Fruit fly (Drosophila melanogaster) whole organism, embryonic: ENCODE results near the gene CG13373.

ENCODE experiments used
- Awh ChIP-seq: fragments of 200-800 bp; sonication (Bioruptor generic); IDR thresholded peaks from 2 replicates; pipeline ENCODE4, ENCODE4 v1.3.6; 2022; ENCODE audit warnings: missing biosample characterization, missing genetic modification characterization
- CG10209 ChIP-seq: fragments of 200-800 bp; sonication (Bioruptor generic); optimal IDR thresholded peaks from 3 replicates; lab custom pipeline; 2017; ENCODE audit warnings: missing biosample characterization, mild to moderate bottlenecking, missing genetic modification characterization, missing genetic modification reagents
- CG10543 ChIP-seq: fragments of 200-800 bp; sonication (Bioruptor generic); optimal IDR thresholded peaks from 3 replicates; lab custom pipeline; 2017; ENCODE audit warnings: missing biosample characterization, mild to moderate bottlenecking, missing genetic modification characterization, moderate library complexity
- CG13894 ChIP-seq: fragments of 200-800 bp; sonication (Bioruptor generic); optimal IDR thresholded peaks from 3 replicates; lab custom pipeline; 2018; ENCODE audit warnings: missing biosample characterization, mild to moderate bottlenecking, missing genetic modification characterization, moderate library complexity
- CG1602 ChIP-seq: fragments of 200-800 bp; sonication (Bioruptor generic); optimal IDR thresholded peaks from 3 replicates; lab custom pipeline; 2016; ENCODE audit warnings: missing biosample characterization, missing genetic modification characterization
- CG16863 ChIP-seq: fragments of 200-800 bp; sonication (Bioruptor generic); optimal IDR thresholded peaks from 3 replicates; lab custom pipeline; 2016; ENCODE audit warnings: missing biosample characterization, missing genetic modification characterization
- CG17829 ChIP-seq: fragments of 200-800 bp; optimal IDR thresholded peaks from 2 replicates; lab custom pipeline; 2019; ENCODE audit warnings: missing biosample characterization, mild to moderate bottlenecking, missing genetic modification characterization, moderate library complexity
- CG30403 ChIP-seq: fragments of 200-800 bp; sonication (Bioruptor generic); optimal IDR thresholded peaks from 3 replicates; lab custom pipeline; 2016; ENCODE audit warnings: missing biosample characterization, missing genetic modification characterization
- CG32767 ChIP-seq: fragments of 200-800 bp; sonication (Bioruptor generic); IDR thresholded peaks from 2 replicates; pipeline ENCODE4 v1.3.6; 2022; ENCODE audit warnings: missing biosample characterization, missing genetic modification characterization
- CG33557 ChIP-seq: fragments of 200-800 bp; sonication (Bioruptor generic); optimal IDR thresholded peaks from 2 replicates; lab custom pipeline; 2019; ENCODE audit warnings: missing biosample characterization, mild to moderate bottlenecking, missing genetic modification characterization, moderate library complexity
- CG34376 ChIP-seq: fragments of 200-800 bp; sonication (Bioruptor generic); optimal IDR thresholded peaks from 2 replicates; lab custom pipeline; 2018; ENCODE audit warnings: missing biosample characterization, mild to moderate bottlenecking, missing genetic modification characterization
- CG3847 ChIP-seq: fragments of 200-800 bp; sonication (Bioruptor generic); IDR thresholded peaks from 2 replicates; pipeline ENCODE4 v1.3.6; 2022; ENCODE audit warnings: missing biosample characterization, missing genetic modification characterization
- CG6254 ChIP-seq: fragments of 200-800 bp; sonication (Bioruptor generic); optimal IDR thresholded peaks from 3 replicates; lab custom pipeline; 2017; ENCODE audit warnings: mild to moderate bottlenecking, missing biosample characterization, missing genetic modification reagents, missing genetic modification characterization
- CG6683 ChIP-seq: fragments of 200-800 bp; sonication (Bioruptor generic); optimal IDR thresholded peaks from 2 replicates; lab custom pipeline; 2017; ENCODE audit warnings: missing biosample characterization, mild to moderate bottlenecking, missing genetic modification characterization, missing genetic modification reagents
- CG8765 ChIP-seq: fragments of 200-800 bp; sonication (Bioruptor generic); IDR thresholded peaks from 2 replicates; pipeline ENCODE4 v1.3.6; 2022; ENCODE audit warnings: missing biosample characterization, missing genetic modification characterization
- CkIIα-i1 ChIP-seq: fragments of 200-800 bp; sonication (Bioruptor generic); IDR thresholded peaks from 2 replicates; pipeline ENCODE4 v1.3.6; 2022; ENCODE audit warnings: missing biosample characterization, missing genetic modification characterization
- Drgx ChIP-seq: fragments of 200-800 bp; sonication (Bioruptor generic); IDR thresholded peaks from 2 replicates; pipeline ENCODE4 v1.3.6; 2022; ENCODE audit warnings: missing biosample characterization, missing genetic modification characterization
- Eip74EF ChIP-seq, 2 experiments: fragments of 200-800 bp in 1 of 2; fragments of >200 bp in 1 of 2; sonication (Bioruptor generic) in 1 of 2; optimal IDR thresholded peaks; 2 replicates each; lab custom pipeline; 2017 to 2019; ENCODE audit warnings: missing biosample characterization in 2 of 2, missing genetic modification characterization in 2 of 2, mild to moderate bottlenecking in 1 of 2, moderate library complexity in 1 of 2
- H15 ChIP-seq: fragments of 200-800 bp; sonication (Bioruptor generic); IDR thresholded peaks from 3 replicates; pipeline ENCODE4 v1.3.6; 2022; ENCODE audit warnings: missing biosample characterization, missing genetic modification characterization
- Kr ChIP-seq: fragments of 200-800 bp; sonication (Bioruptor generic); optimal IDR thresholded peaks from 2 replicates; lab custom pipeline; 2017; ENCODE audit warnings: missing biosample characterization, mild to moderate bottlenecking, missing genetic modification characterization
- MTF-1 ChIP-seq: fragments of 200-800 bp; sonication (Bioruptor generic); optimal IDR thresholded peaks from 2 replicates; lab custom pipeline; 2018; ENCODE audit warnings: missing biosample characterization, mild to moderate bottlenecking, missing genetic modification characterization, borderline replicate concordance
- Mrtf ChIP-seq: fragments of 200-800 bp; sonication (Bioruptor generic); IDR thresholded peaks from 3 replicates; pipeline ENCODE4 v1.3.6; 2022; ENCODE audit warnings: missing biosample characterization, missing genetic modification characterization
- Pdp1 ChIP-seq, 2 experiments: fragments of 200-800 bp; sonication (Bioruptor generic); optimal IDR thresholded peaks; 3 replicates each; lab custom pipeline; 2016; ENCODE audit warnings: missing biosample characterization in 2 of 2, missing genetic modification characterization in 2 of 2, mild to moderate bottlenecking in 1 of 2, moderate library complexity in 1 of 2
- Spps ChIP-seq: fragments of 200-800 bp; sonication (Bioruptor generic); optimal IDR thresholded peaks from 2 replicates; lab custom pipeline; 2018; ENCODE audit warnings: missing biosample characterization, mild to moderate bottlenecking, missing genetic modification characterization
- aop ChIP-seq: fragments of 200-800 bp; sonication (Bioruptor generic); IDR thresholded peaks from 2 replicates; pipeline ENCODE4 v1.3.6; 2022; ENCODE audit warnings: missing biosample characterization, missing genetic modification characterization
- ftz-f1 ChIP-seq: fragments of 200-800 bp; sonication (Bioruptor generic); optimal IDR thresholded peaks from 2 replicates; lab custom pipeline; 2016; ENCODE audit warnings: missing biosample characterization, missing genetic modification characterization
- grau ChIP-seq: fragments of 200-800 bp; optimal IDR thresholded peaks from 3 replicates; lab custom pipeline; 2019; ENCODE audit warnings: missing biosample characterization, mild to moderate bottlenecking, missing genetic modification characterization, moderate library complexity
- insv ChIP-seq, 2 experiments: fragments of 200-800 bp; sonication (Bioruptor generic); optimal IDR thresholded peaks; 3 replicates each; lab custom pipeline; 2016 to 2018; ENCODE audit warnings: missing biosample characterization in 2 of 2, missing genetic modification characterization in 2 of 2
- lilli ChIP-seq: fragments of 200-800 bp; sonication (Bioruptor generic); optimal IDR thresholded peaks from 3 replicates; lab custom pipeline; 2016; ENCODE audit warnings: missing biosample characterization, missing genetic modification characterization
- onecut ChIP-seq: fragments of 200-800 bp; sonication (Bioruptor generic); IDR thresholded peaks from 2 replicates; pipeline ENCODE4 v1.3.6; 2022; ENCODE audit warnings: missing biosample characterization, missing genetic modification characterization
- otp ChIP-seq: fragments of 200-800 bp; sonication (Bioruptor generic); IDR thresholded peaks from 3 replicates; pipeline ENCODE4, ENCODE4 v1.3.6; 2022; ENCODE audit warnings: missing biosample characterization, missing genetic modification characterization
- pan ChIP-seq, 4 experiments: fragments of >200 bp in 3 of 4; fragments of 200-800 bp in 1 of 4; sonication (Bioruptor generic) in 1 of 4; optimal IDR thresholded peaks in 3 of 4; IDR thresholded peaks in 1 of 4; 2 replicates each; pipeline versions ENCODE4 v1.3.6 to Lab custom; 2017 to 2022; ENCODE audit warnings: missing biosample characterization in 2 of 4, missing genetic modification characterization in 2 of 4, mixed read lengths in 1 of 4
- pum ChIP-seq: fragments of 200-800 bp; sonication (Bioruptor generic); optimal IDR thresholded peaks from 2 replicates; lab custom pipeline; 2016; ENCODE audit warnings: missing biosample characterization, missing genetic modification characterization
- sens-2 ChIP-seq: fragments of 200-800 bp; sonication (Bioruptor generic); IDR thresholded peaks from 2 replicates; pipeline ENCODE4 v1.3.6; 2022; ENCODE audit warnings: missing biosample characterization, missing genetic modification characterization
- sqz ChIP-seq: fragments of 200-800 bp; sonication (Bioruptor generic); optimal IDR thresholded peaks from 3 replicates; lab custom pipeline; 2018; ENCODE audit warnings: missing biosample characterization, mild to moderate bottlenecking, missing genetic modification characterization
- sug ChIP-seq: fragments of 200-800 bp; optimal IDR thresholded peaks from 2 replicates; lab custom pipeline; 2019; ENCODE audit warnings: missing biosample characterization, mild to moderate bottlenecking, missing genetic modification characterization, moderate library complexity
- trh ChIP-seq: fragments of 200-800 bp; sonication (Bioruptor generic); optimal IDR thresholded peaks from 2 replicates; lab custom pipeline; 2016; ENCODE audit warnings: missing biosample characterization, missing genetic modification characterization
- unc-4 ChIP-seq: fragments of 200-800 bp; sonication (Bioruptor generic); IDR thresholded peaks from 2 replicates; pipeline ENCODE4 v1.3.6; 2022; ENCODE audit warnings: missing biosample characterization, missing genetic modification characterization; ENCODE audit not compliant: partially characterized antibody

The CG13373 gene

dm6 chrX:499589-500041, 22.8 kb downstream of the CG13373 start (continued):
- TF ChIP-seq MTF-1 (GFP tag; lab: Kevin White, UChicago) (peak; percentile 61), otp (GFP tag; lab: Robert Waterston, UW) (peak; percentile 78), unc-4 (GFP tag; lab: Robert Waterston, UW) (no peak), CG6254 (GFP tag; lab: Kevin White, UChicago) (peak; percentile 9), CG33557 (GFP tag; lab: Kevin White, UChicago) (peak; percentile 34), aop (GFP tag; lab: Robert Waterston, UW) (no peak), Eip74EF (GFP tag; optimal IDR thresholded peaks at IDR 0.05; lab: Kevin White, UChicago) (peak in 1 of 2 experiments; percentile 84), Awh (GFP tag; lab: Robert Waterston, UW) (peak; percentile 77), onecut (GFP tag; lab: Robert Waterston, UW) (no peak; the same call in 1 of the 2 replicates), CkIIα-i1 (GFP tag; lab: Robert Waterston, UW) (no peak), sens-2 (GFP tag; lab: Robert Waterston, UW) (no peak), CG8765 (no peak), CG10209 (peak; percentile 86), pum (GFP tag; lab: Kevin White, UChicago) (peak; percentile 69), Spps (tag; lab: Kevin White, UChicago) (peak; percentile 20), trh (no peak), CG32767 (GFP tag; lab: Robert Waterston, UW) (peak; percentile 63; the same call in 1 of the 2 replicates), CG30403 (GFP tag; lab: Kevin White, UChicago) (peak; percentile 81), pan (optimal IDR thresholded peaks at IDR 0.05; lab: Kevin White, UChicago) (no peak), pan (GFP tag; optimal IDR thresholded peaks at IDR 0.05 in 1 of 2, IDR thresholded peaks at IDR 0.05 in 1 of 2) (peak in 1 of 2 experiments; percentile 74), grau (tag; lab: Kevin White, UChicago) (peak; percentile 87), CG13894 (tag; lab: Kevin White, UChicago) (peak; percentile 90), CG16863 (GFP tag; lab: Kevin White, UChicago) (peak; percentile 70), CG17829 (peak; percentile 75), CG6683 (GFP tag; lab: Kevin White, UChicago) (peak; percentile 80), Kr (no peak), CG3847 (GFP tag; lab: Robert Waterston, UW) (peak; percentile 74), insv (GFP tag; optimal IDR thresholded peaks at IDR 0.05; lab: Kevin White, UChicago) (peak in 1 of 2 experiments; percentile 23), sqz (GFP tag; lab: Kevin White, UChicago) (peak; percentile 64), Drgx (peak; percentile 74; the same call in 1 of the 2 replicates), CG1602 (GFP tag; lab: Kevin White, UChicago) (peak; percentile 66), lilli (GFP tag; lab: Kevin White, UChicago) (peak; percentile 84)
- TF ChIP-seq, all 482 proteins: peak for 371

- TF ChIP-seq ftz-f1 (GFP tag; lab: Kevin White, UChicago) (peak; percentile 23), H15 (GFP tag; lab: Robert Waterston, UW) (no peak), Mrtf (no peak), CG10543 (GFP tag; lab: Kevin White, UChicago) (peak; percentile 3), sug (tag; lab: Kevin White, UChicago) (peak; percentile 78), Pdp1 (GFP tag; optimal IDR thresholded peaks at IDR 0.05; lab: Kevin White, UChicago) (peak in 1 of 2 experiments; percentile 30), CG34376 (GFP tag; lab: Kevin White, UChicago) (peak; percentile 90)
Measured at dm6 chrX:509117-509516, 32.3 kb downstream of the CG13373 start, which contains the start of gene arg. Gene arg (plus strand): TSS chrX:509435.
